Worm (Caenorhabditis elegans) whole organism, L2 larva: ENCODE data around the gene aex-2.

Experiments
- Y55F3AM.14 ChIP-seq: fragments of 200-800 bp; sonication (Bioruptor generic); optimal IDR thresholded peaks from 2 replicates; lab custom pipeline; 2018; ENCODE audit warnings: mild to moderate bottlenecking, missing genetic modification characterization, missing compliant biosample characterization
- blmp-1 ChIP-seq: sonication (generic microtip); optimal IDR thresholded peaks from 2 replicates; lab custom pipeline; 2017; ENCODE audit warnings: missing genetic modification characterization, mild to moderate bottlenecking, missing compliant biosample characterization, antibody characterized with exemption, moderate library complexity; ENCODE audit not compliant: insufficient read depth
- lin-39 ChIP-seq: fragments of 150-350 bp; optimal IDR thresholded peaks from 2 replicates; lab custom pipeline; 2014; ENCODE audit warnings: missing biosample characterization, missing genetic modification reagents, missing genetic modification characterization
- mab-5 ChIP-seq: fragments of 150-350 bp; optimal IDR thresholded peaks from 2 replicates; lab custom pipeline; 2014; ENCODE audit warnings: missing biosample characterization, missing genetic modification characterization
- mdl-1 ChIP-seq, 2 experiments: fragments of 150-350 bp in 1 of 2; sonication (generic microtip) in 1 of 2; optimal IDR thresholded peaks; 2 replicates each; lab custom pipeline; 2017; ENCODE audit warnings: missing biosample characterization in 2 of 2, missing genetic modification characterization in 2 of 2
- nhr-21 ChIP-seq: fragments of 150-350 bp; optimal IDR thresholded peaks from 2 replicates; lab custom pipeline; 2014; ENCODE audit warnings: missing biosample characterization, missing genetic modification characterization
- snpc-4 ChIP-seq: fragments of 150-350 bp; optimal IDR thresholded peaks from 2 replicates; lab custom pipeline; 2014; ENCODE audit warnings: missing biosample characterization, missing genetic modification characterization
- unc-39 ChIP-seq: fragments of 150-350 bp; optimal IDR thresholded peaks from 2 replicates; lab custom pipeline; 2014; ENCODE audit warnings: missing biosample characterization, missing genetic modification characterization
- zag-1 ChIP-seq: fragments of 150-350 bp; optimal IDR thresholded peaks from 2 replicates; lab custom pipeline; 2014; ENCODE audit warnings: missing biosample characterization, missing genetic modification characterization

DNA sequence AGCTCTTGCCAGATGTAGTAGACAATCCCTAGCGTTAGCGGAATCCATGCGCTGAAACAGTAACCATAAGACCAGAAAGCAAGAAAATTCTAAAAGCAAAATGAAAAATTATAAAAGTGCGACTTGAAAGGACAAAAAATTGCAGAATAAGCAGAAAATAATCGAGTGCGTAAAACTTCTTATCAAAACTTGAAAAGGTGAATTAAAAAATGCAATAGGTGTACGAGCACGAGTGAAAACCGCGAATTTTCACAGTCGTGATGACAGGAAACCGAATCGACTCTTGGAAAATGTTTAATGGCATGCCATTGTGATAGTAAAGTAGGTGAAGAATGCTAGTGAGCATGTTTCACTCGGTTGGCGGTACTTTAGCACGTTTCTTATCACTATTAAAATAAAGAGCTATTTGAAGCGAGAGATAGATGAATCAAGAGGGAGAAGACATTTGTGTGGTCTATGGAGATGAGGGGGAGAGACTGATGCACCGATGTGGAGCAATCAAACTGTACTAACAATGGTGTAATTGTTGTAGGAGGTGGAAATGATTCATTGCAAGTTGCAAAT, 27.3 kb upstream of the aex-2 start, which contains the start of gene ifp-1:
- no peak for TF ChIP-seq nhr-21 (tag; lab: Kevin White, UChicago)
- TF ChIP-seq zag-1, result no peak
- no peak for TF ChIP-seq Y55F3AM.14 (GFP tag; lab: Kevin White, UChicago)
- no peak for TF ChIP-seq blmp-1
- TF ChIP-seq unc-39 (tag; lab: Kevin White, UChicago), result no peak
- no peak for TF ChIP-seq mab-5 (tag; lab: Kevin White, UChicago)
- TF ChIP-seq lin-39, result no peak
- TF ChIP-seq snpc-4 (tag; lab: Kevin White, UChicago), result no peak
- peak in 1 of 2 experiments; percentile 34 for TF ChIP-seq mdl-1 (tag; optimal IDR thresholded peaks at IDR 0.05; lab: Kevin White, UChicago)
